Worm (Caenorhabditis elegans) whole organism, dauer: ENCODE results near the gene F07F6.2.

Experiments
- unc-62 ChIP-seq: sonication (generic microtip); optimal IDR thresholded peaks from 2 replicates; lab custom pipeline; 2017; ENCODE audit warnings: missing biosample characterization, missing genetic modification reagents, missing genetic modification characterization

F07F6.2 gene

ce11 chrII:5455650-5456355 lies 25.8 kb downstream of the F07F6.2 start, which contains the start of gene daz-1:
Gene daz-1 (plus strand): TSS chrII:5456305.
- TF ChIP-seq unc-62 (GFP tag; lab: Kevin White, UChicago), result no peak

ce11 chrII:5458683-5459410 lies 28.8 kb downstream of the F07F6.2 start:
- TF ChIP-seq unc-62 (GFP tag; lab: Kevin White, UChicago), result no peak

ce11 chrII:5459534-5459933 lies 29.5 kb downstream of the F07F6.2 start:
- no peak for TF ChIP-seq unc-62 (GFP tag; lab: Kevin White, UChicago)

ce11 chrII:5460911-5461310 lies 30.9 kb downstream of the F07F6.2 start:
- no peak for TF ChIP-seq unc-62 (GFP tag; lab: Kevin White, UChicago)

- TF ChIP-seq unc-62 (GFP tag; lab: Kevin White, UChicago), result no peak
Measured at ce11 chrII:5463692-5464300, 33.8 kb downstream of the F07F6.2 start.

ce11 chrII:5465729-5466408 lies 35.9 kb downstream of the F07F6.2 start, which contains the start of gene clr-1:
Gene clr-1 (plus strand): TSS chrII:5466358.
- no peak for TF ChIP-seq unc-62 (GFP tag; lab: Kevin White, UChicago)

ce11 chrII:5473946-5474423 lies 44.0 kb downstream of the F07F6.2 start, which contains the start of gene mrps-16:
Gene mrps-16 (plus strand): TSS chrII:5474373.
- no peak for TF ChIP-seq unc-62 (GFP tag; lab: Kevin White, UChicago)

ce11 chrII:5474946-5475345 lies 44.9 kb downstream of the F07F6.2 start, which contains the start of gene ilcr-2:
Gene ilcr-2 (plus strand): TSS chrII:5475246.
- TF ChIP-seq unc-62 (GFP tag; lab: Kevin White, UChicago), result no peak

- no peak for TF ChIP-seq unc-62 (GFP tag; lab: Kevin White, UChicago)
Measured at ce11 chrII:5478318-5478717, 48.3 kb downstream of the F07F6.2 start, which contains the start of gene F56D1.1. Gene F56D1.1 (plus strand): TSS chrII:5478618.
